Fruit fly (Drosophila melanogaster) whole organism, embryonic: ENCODE measurements around the gene CG12106.

Experiments
- Abd-B ChIP-seq: fragments of 200-800 bp; sonication (Bioruptor generic); optimal IDR thresholded peaks from 2 replicates; lab custom pipeline; 2018; ENCODE audit warnings: missing biosample characterization, mild to moderate bottlenecking, missing genetic modification characterization, moderate library complexity
- Ada2b ChIP-seq: fragments of 200-800 bp; sonication (Bioruptor generic); IDR thresholded peaks from 2 replicates; pipeline ENCODE4 v1.3.6; 2022; ENCODE audit warnings: missing biosample characterization, missing genetic modification characterization
- Adf1 ChIP-seq: fragments of 200-800 bp; sonication (Bioruptor generic); IDR thresholded peaks from 2 replicates; pipeline ENCODE4 v1.3.6; 2022; ENCODE audit warnings: missing biosample characterization, missing genetic modification characterization
- CG10366 ChIP-seq: fragments of 200-800 bp; sonication (Bioruptor generic); IDR thresholded peaks from 2 replicates; pipeline ENCODE4 v1.3.6; 2022; ENCODE audit warnings: missing biosample characterization, missing genetic modification characterization
- CG11456 ChIP-seq: fragments of 200-800 bp; sonication (Bioruptor generic); IDR thresholded peaks from 3 replicates; pipeline ENCODE4 v1.3.6; 2022; ENCODE audit warnings: missing biosample characterization, missing genetic modification characterization
- CG12236 ChIP-seq: fragments of 200-800 bp; sonication (Bioruptor generic); optimal IDR thresholded peaks from 2 replicates; lab custom pipeline; 2016; ENCODE audit warnings: missing biosample characterization, missing genetic modification characterization
- CG13287 ChIP-seq: fragments of 200-800 bp; sonication (Bioruptor generic); IDR thresholded peaks from 2 replicates; pipeline ENCODE4 v1.3.6; 2022; ENCODE audit warnings: missing biosample characterization, missing genetic modification characterization; ENCODE audit not compliant: partially characterized antibody
- CG14710 ChIP-seq: fragments of 200-800 bp; sonication (Bioruptor generic); optimal IDR thresholded peaks from 3 replicates; lab custom pipeline; 2019; ENCODE audit warnings: missing biosample characterization, mild to moderate bottlenecking, missing genetic modification characterization, moderate library complexity
- CG1602 ChIP-seq: fragments of 200-800 bp; sonication (Bioruptor generic); optimal IDR thresholded peaks from 3 replicates; lab custom pipeline; 2016; ENCODE audit warnings: missing biosample characterization, missing genetic modification characterization
- CG16813 ChIP-seq: fragments of 200-800 bp; sonication (Bioruptor generic); IDR thresholded peaks from 3 replicates; pipeline ENCODE4 v1.3.6; 2022; ENCODE audit warnings: missing biosample characterization, missing genetic modification characterization; ENCODE audit not compliant: partially characterized antibody
- CG17829 ChIP-seq: fragments of 200-800 bp; optimal IDR thresholded peaks from 2 replicates; lab custom pipeline; 2019; ENCODE audit warnings: missing biosample characterization, mild to moderate bottlenecking, missing genetic modification characterization, moderate library complexity
- CG18599 ChIP-seq: fragments of 200-800 bp; sonication (Bioruptor generic); optimal IDR thresholded peaks from 3 replicates; lab custom pipeline; 2017; ENCODE audit warnings: missing biosample characterization, missing genetic modification characterization, mild to moderate bottlenecking, moderate library complexity, missing genetic modification reagents
- CG32532 ChIP-seq: fragments of 200-800 bp; sonication (Bioruptor generic); IDR thresholded peaks from 2 replicates; pipeline ENCODE4 v1.3.6; 2022; ENCODE audit warnings: missing biosample characterization, missing genetic modification characterization
- CG4404 ChIP-seq: fragments of 200-800 bp; sonication (Bioruptor generic); IDR thresholded peaks from 2 replicates; pipeline ENCODE4 v1.3.6; 2022; ENCODE audit warnings: missing biosample characterization, missing genetic modification characterization
- CG7786 ChIP-seq: fragments of 200-800 bp; sonication (Bioruptor generic); optimal IDR thresholded peaks from 2 replicates; lab custom pipeline; 2016; ENCODE audit warnings: missing biosample characterization, missing genetic modification characterization
- CG8281 ChIP-seq: fragments of 200-800 bp; sonication (Bioruptor generic); optimal IDR thresholded peaks from 2 replicates; lab custom pipeline; 2018; ENCODE audit warnings: missing biosample characterization, mild to moderate bottlenecking, missing genetic modification characterization, moderate library complexity
- CG9876 ChIP-seq: fragments of 200-800 bp; sonication (Bioruptor generic); optimal IDR thresholded peaks from 2 replicates; lab custom pipeline; 2016; ENCODE audit warnings: missing biosample characterization, missing genetic modification characterization
- Ets97D ChIP-seq: fragments of 200-800 bp; sonication (Bioruptor generic); optimal IDR thresholded peaks from 3 replicates; lab custom pipeline; 2016; ENCODE audit warnings: missing biosample characterization, missing genetic modification characterization
- GATAe ChIP-seq: fragments of 200-800 bp; sonication (Bioruptor generic); conservative IDR thresholded peaks from 2 replicates; pipeline ENCODE4 v1.3.6; 2022; ENCODE audit warnings: missing biosample characterization, missing genetic modification characterization
- H15 ChIP-seq: fragments of 200-800 bp; sonication (Bioruptor generic); IDR thresholded peaks from 3 replicates; pipeline ENCODE4 v1.3.6; 2022; ENCODE audit warnings: missing biosample characterization, missing genetic modification characterization
- Hand ChIP-seq: fragments of 200-800 bp; sonication (Bioruptor generic); optimal IDR thresholded peaks from 2 replicates; lab custom pipeline; 2017; ENCODE audit warnings: mild to moderate bottlenecking, missing biosample characterization, missing genetic modification reagents, missing genetic modification characterization
- HmgZ ChIP-seq: fragments of 200-800 bp; sonication (Bioruptor generic); optimal IDR thresholded peaks from 2 replicates; lab custom pipeline; 2018; ENCODE audit warnings: missing biosample characterization, mild to moderate bottlenecking, missing genetic modification characterization
- Lim3 ChIP-seq: fragments of 200-800 bp; sonication (Bioruptor generic); IDR thresholded peaks from 2 replicates; pipeline ENCODE4 v1.3.6; 2022; ENCODE audit warnings: missing biosample characterization, missing genetic modification characterization
- MBD-R2 ChIP-seq: fragments of 200-800 bp; sonication (Bioruptor generic); IDR thresholded peaks from 2 replicates; pipeline ENCODE4 v1.3.6; 2022; ENCODE audit warnings: missing biosample characterization, missing genetic modification characterization
- Oli ChIP-seq: fragments of 200-800 bp; sonication (Bioruptor generic); optimal IDR thresholded peaks from 2 replicates; lab custom pipeline; 2018; ENCODE audit warnings: missing biosample characterization, mild to moderate bottlenecking, missing genetic modification characterization, moderate library complexity
- Ptx1 ChIP-seq: fragments of 200-800 bp; sonication (Bioruptor generic); IDR thresholded peaks from 2 replicates; pipeline ENCODE4 v1.3.6; 2022; ENCODE audit warnings: missing biosample characterization, missing genetic modification characterization
- Rfx ChIP-seq: fragments of 200-800 bp; sonication (Bioruptor generic); IDR thresholded peaks from 2 replicates; pipeline ENCODE4 v1.3.6; 2022; ENCODE audit warnings: missing biosample characterization, missing genetic modification characterization
- Six4 ChIP-seq: fragments of 200-800 bp; sonication (Bioruptor generic); optimal IDR thresholded peaks from 2 replicates; lab custom pipeline; 2016; ENCODE audit warnings: missing biosample characterization, missing genetic modification characterization
- Ssrp ChIP-seq: fragments of 200-800 bp; sonication (Bioruptor generic); optimal IDR thresholded peaks from 2 replicates; lab custom pipeline; 2018; ENCODE audit warnings: missing biosample characterization, mild to moderate bottlenecking, missing genetic modification characterization, moderate library complexity
- cad ChIP-seq: fragments of >200 bp; optimal IDR thresholded peaks from 2 replicates; lab custom pipeline; 2017; ENCODE audit warnings: missing biosample characterization, missing genetic modification characterization
- cato ChIP-seq: fragments of 200-800 bp; sonication (Bioruptor generic); optimal IDR thresholded peaks from 2 replicates; lab custom pipeline; 2016; ENCODE audit warnings: missing biosample characterization, missing genetic modification characterization, borderline replicate concordance
- crp ChIP-seq, 2 experiments: fragments of 200-800 bp; sonication (Bioruptor generic); optimal IDR thresholded peaks; 2 replicates in 1 of 2; 3 replicates in 1 of 2; lab custom pipeline; 2017; ENCODE audit warnings: missing biosample characterization in 2 of 2, missing genetic modification characterization in 2 of 2, mild to moderate bottlenecking in 1 of 2, moderate library complexity in 1 of 2
- dan ChIP-seq: fragments of 200-800 bp; sonication (Bioruptor generic); IDR thresholded peaks from 2 replicates; pipeline ENCODE4 v1.3.6; 2022; ENCODE audit warnings: missing biosample characterization, missing genetic modification characterization
- eyg ChIP-seq: fragments of 200-800 bp; sonication (Bioruptor generic); optimal IDR thresholded peaks from 3 replicates; lab custom pipeline; 2016; ENCODE audit warnings: missing biosample characterization, missing genetic modification characterization
- fd64A ChIP-seq: fragments of 200-800 bp; sonication (Bioruptor generic); optimal IDR thresholded peaks from 3 replicates; lab custom pipeline; 2018; ENCODE audit warnings: missing biosample characterization, mild to moderate bottlenecking, missing genetic modification characterization
- gce ChIP-seq: fragments of 200-800 bp; sonication (Bioruptor generic); IDR thresholded peaks from 3 replicates; pipeline ENCODE4 v1.3.6; 2022; ENCODE audit warnings: missing biosample characterization, missing genetic modification characterization
- gsb-n ChIP-seq: fragments of 200-800 bp; sonication (Bioruptor generic); optimal IDR thresholded peaks from 3 replicates; lab custom pipeline; 2018; ENCODE audit warnings: missing biosample characterization, mild to moderate bottlenecking, missing genetic modification characterization
- hb ChIP-seq: fragments of 200-800 bp; sonication (Bioruptor generic); IDR thresholded peaks from 3 replicates; pipeline ENCODE4 v1.3.6; 2022; ENCODE audit warnings: missing biosample characterization, missing genetic modification characterization; ENCODE audit not compliant: partially characterized antibody
- hkb ChIP-seq, 2 experiments: fragments of 200-800 bp in 1 of 2; fragments of >200 bp in 1 of 2; sonication (Bioruptor generic) in 1 of 2; IDR thresholded peaks in 1 of 2; optimal IDR thresholded peaks in 1 of 2; 2 replicates each; pipeline versions ENCODE4 v1.3.6 to Lab custom; 2017 to 2022; ENCODE audit warnings: missing biosample characterization in 1 of 2, missing genetic modification characterization in 1 of 2
- jigr1 ChIP-seq: fragments of 200-800 bp; sonication (Bioruptor generic); IDR thresholded peaks from 3 replicates; pipeline ENCODE4 v1.3.6; 2022; ENCODE audit warnings: missing biosample characterization, missing genetic modification characterization
- lilli ChIP-seq: fragments of 200-800 bp; sonication (Bioruptor generic); optimal IDR thresholded peaks from 3 replicates; lab custom pipeline; 2016; ENCODE audit warnings: missing biosample characterization, missing genetic modification characterization
- lmd ChIP-seq: fragments of 200-800 bp; sonication (Bioruptor generic); IDR thresholded peaks from 2 replicates; pipeline ENCODE4 v1.3.6; 2022; ENCODE audit warnings: missing biosample characterization, missing genetic modification characterization
- nerfin-1 ChIP-seq: fragments of 200-800 bp; sonication (Bioruptor generic); optimal IDR thresholded peaks from 3 replicates; lab custom pipeline; 2019; ENCODE audit warnings: missing biosample characterization, mild to moderate bottlenecking, missing genetic modification characterization, moderate library complexity
- nmo ChIP-seq: fragments of 200-800 bp; sonication (Bioruptor generic); optimal IDR thresholded peaks from 2 replicates; lab custom pipeline; 2018; ENCODE audit warnings: missing biosample characterization, mild to moderate bottlenecking, missing genetic modification characterization, moderate library complexity
- phol ChIP-seq: fragments of 200-800 bp; sonication (Bioruptor generic); optimal IDR thresholded peaks from 3 replicates; lab custom pipeline; 2018; ENCODE audit warnings: missing biosample characterization, mild to moderate bottlenecking, missing genetic modification characterization, moderate library complexity
- sens ChIP-seq: fragments of 200-800 bp; sonication (Bioruptor generic); peaks from one replicate; lab custom pipeline; 2016; ENCODE audit warnings: missing biosample characterization, missing genetic modification characterization
- sisA ChIP-seq: fragments of 200-800 bp; sonication (Bioruptor generic); IDR thresholded peaks from 2 replicates; pipeline ENCODE4 v1.3.6; 2022; ENCODE audit warnings: missing biosample characterization, missing genetic modification characterization
- sna ChIP-seq: fragments of 200-800 bp; sonication (Bioruptor generic); IDR thresholded peaks from 2 replicates; pipeline ENCODE4 v1.3.6; 2022; ENCODE audit warnings: missing biosample characterization, missing genetic modification characterization; ENCODE audit not compliant: partially characterized antibody
- vvl ChIP-seq: fragments of 200-800 bp; sonication (Bioruptor generic); IDR thresholded peaks from 2 replicates; pipeline ENCODE4 v1.3.6; 2022; ENCODE audit warnings: missing biosample characterization, missing genetic modification characterization
- zen ChIP-seq: fragments of 200-800 bp; sonication (Bioruptor generic); optimal IDR thresholded peaks from 3 replicates; lab custom pipeline; 2018; ENCODE audit warnings: missing biosample characterization, mild to moderate bottlenecking, missing genetic modification characterization, moderate library complexity

The CG12106 gene

DNA sequence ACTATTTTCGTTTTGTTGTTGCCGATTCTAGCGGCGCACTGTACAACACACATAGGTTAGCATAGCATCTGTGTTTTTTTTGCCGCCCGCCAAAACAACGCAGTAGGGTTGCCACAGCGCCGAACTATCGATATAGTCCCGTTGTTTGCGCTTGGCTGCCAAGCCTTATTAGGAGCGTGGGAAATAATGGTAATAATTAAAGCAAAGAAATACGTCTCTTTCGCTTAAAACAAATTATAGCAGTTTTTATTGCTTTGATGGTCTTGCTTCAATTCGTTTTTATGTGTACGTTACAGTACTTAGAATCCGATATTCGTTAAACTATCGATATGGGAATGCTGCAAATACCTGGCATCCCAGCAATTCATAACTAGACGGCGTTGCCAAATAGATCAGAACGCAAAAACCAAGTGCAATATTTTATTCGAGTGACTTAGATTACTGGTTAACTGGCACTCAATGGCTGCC lies 49.8 kb downstream of the CG12106 start, which contains the start of the genes mxc and Larp7 (continued):
- TF ChIP-seq phol (tag; lab: Kevin White, UChicago) (peak; percentile 70), CG32532 (GFP tag; lab: Robert Waterston, UW) (peak; percentile 64; the same call in 1 of the 2 replicates), CG4404 (GFP tag; lab: Robert Waterston, UW) (peak; percentile 68), CG13287 (GFP tag; lab: Robert Waterston, UW) (peak; percentile 85), Oli (tag; lab: Kevin White, UChicago) (peak; percentile 44), hb (GFP tag; lab: Robert Waterston, UW) (peak; percentile 88), gsb-n (no peak), CG8281 (no peak), Hand (GFP tag; lab: Kevin White, UChicago) (no peak), CG1602 (peak; percentile 34), hkb (optimal IDR thresholded peaks at IDR 0.05; lab: Kevin White, UChicago) (peak; percentile 84), hkb (GFP tag; IDR thresholded peaks at IDR 0.05; lab: Robert Waterston, UW) (no peak; the same call in 1 of the 2 replicates), cad (GFP tag; lab: Kevin White, UChicago) (no peak), CG14710 (tag; lab: Kevin White, UChicago) (peak; percentile 80), CG11456 (GFP tag; lab: Robert Waterston, UW) (0 out of 3 replicates have a peak, but pooled peaks have one; percentile 44), CG9876 (peak; percentile 39), gce (GFP tag; lab: Robert Waterston, UW) (no peak), Ets97D (GFP tag; lab: Kevin White, UChicago) (peak; percentile 64), lilli (GFP tag; lab: Kevin White, UChicago) (peak; percentile 74), GATAe (GFP tag; lab: Robert Waterston, UW) (no peak), CG16813 (GFP tag; lab: Robert Waterston, UW) (peak; percentile 91), dan (no peak), sna (GFP tag; lab: Robert Waterston, UW) (peak; percentile 86), sens (GFP tag; lab: Kevin White, UChicago) (peak; percentile 85), Abd-B (GFP tag; lab: Kevin White, UChicago) (peak; percentile 66), fd64A (GFP tag; lab: Kevin White, UChicago) (no peak), HmgZ (tag; lab: Kevin White, UChicago) (peak; percentile 77), CG12236 (GFP tag; lab: Kevin White, UChicago) (no peak), eyg (GFP tag; lab: Kevin White, UChicago) (peak; percentile 39), crp (GFP tag; optimal IDR thresholded peaks at IDR 0.05; lab: Kevin White, UChicago) (peak in 1 of 2 experiments; percentile 57), CG10366 (GFP tag; lab: Robert Waterston, UW) (peak; percentile 38; the same call in 1 of the 2 replicates), CG18599 (GFP tag; lab: Kevin White, UChicago) (no peak), Adf1 (GFP tag; lab: Robert Waterston, UW) (0 out of 2 replicates have a peak, but pooled peaks have one; percentile 26), Ssrp (tag; lab: Kevin White, UChicago) (peak; percentile 59), nmo (GFP tag; lab: Kevin White, UChicago) (peak; percentile 73), cato (GFP tag; lab: Kevin White, UChicago) (peak; percentile 18), MBD-R2 (GFP tag; lab: Robert Waterston, UW) (peak; percentile 80), sisA (GFP tag; lab: Robert Waterston, UW) (peak; percentile 66), lmd (GFP tag; lab: Robert Waterston, UW) (peak; percentile 29; the same call in 1 of the 2 replicates), Lim3 (GFP tag; lab: Robert Waterston, UW) (no peak), CG7786 (GFP tag; lab: Kevin White, UChicago) (peak; percentile 79), vvl (GFP tag; lab: Robert Waterston, UW) (peak; percentile 21; the same call in 1 of the 2 replicates), Six4 (GFP tag; lab: Kevin White, UChicago) (peak; percentile 42), nerfin-1 (peak; percentile 47), Ptx1 (peak; percentile 55; the same call in 1 of the 2 replicates), Ada2b (GFP tag; lab: Robert Waterston, UW) (no peak), H15 (GFP tag; lab: Robert Waterston, UW) (no peak), Rfx (peak; percentile 64), zen (peak; percentile 41), CG17829 (peak; percentile 59), jigr1 (GFP tag; lab: Robert Waterston, UW) (0 out of 3 replicates have a peak, but pooled peaks have one; percentile 15)
